Worm (Caenorhabditis elegans): ENCODE results near the gene pes-10.
A peak's percentile ranks its signal among the peaks of the same experiment; 100 is the strongest.

The pes-10 gene

ce11 chrII:12799927-12800522 is 47.6 kb downstream of the pes-10 start (continued):
- TF ChIP-seq hlh-11 (tag; optimal IDR thresholded peaks at IDR 0.05) (peak; percentile 45), hmg-1.1 (GFP tag; IDR thresholded peaks at IDR 0.05) (0 out of 2 replicates have a peak, but pooled peaks have one; percentile 24), ctbp-1 (GFP tag; IDR thresholded peaks at IDR 0.05) (no peak), ceh-20 (GFP tag; IDR thresholded peaks at IDR 0.05) (no peak), mxl-3 (GFP tag; optimal IDR thresholded peaks at IDR 0.05) (peak; percentile 84), tra-1 (GFP tag; IDR thresholded peaks at IDR 0.05) (no peak), lsy-2 (tag; optimal IDR thresholded peaks at IDR 0.05) (peak; percentile 68 to 89), dve-1 (tag; optimal IDR thresholded peaks at IDR 0.05; ENCODE audit: insufficient read depth) (no peak), skn-1 (tag; optimal IDR thresholded peaks at IDR 0.05) (no peak), mdl-1 (tag; optimal IDR thresholded peaks at IDR 0.05) (peak in 1 of 2 experiments; percentile 46), dmd-6 (GFP tag; IDR thresholded peaks at IDR 0.05) (peak; percentile 44), mes-2 (tag; optimal IDR thresholded peaks at IDR 0.05; ENCODE audit: poor library complexity, severe bottlenecking) (peak; percentile 20), ceh-82 (tag; optimal IDR thresholded peaks at IDR 0.05) (no peak), nhr-28 (tag; optimal IDR thresholded peaks at IDR 0.05) (peak; percentile 77), hif-1 (tag; optimal IDR thresholded peaks at IDR 0.05) (no peak), hlh-30 (tag; optimal IDR thresholded peaks at IDR 0.05; ENCODE audit: insufficient read depth) (peak; percentile 40), unc-62 (GFP tag; optimal IDR thresholded peaks at IDR 0.05 in 1 of 2) (no peak), unc-62 (tag; optimal IDR thresholded peaks at IDR 0.05) (no peak), Y48G9A.11 (GFP tag; IDR thresholded peaks at IDR 0.05) (peak; percentile 76), ceh-62 (tag; optimal IDR thresholded peaks at IDR 0.05) (no peak)

ce11 chrII:12799364-12799763 is 48.3 kb downstream of the pes-10 start:
- TF ChIP-seq unc-62 (GFP tag; optimal IDR thresholded peaks at IDR 0.05 in 1 of 2): no peak
- TF ChIP-seq unc-62 (tag; optimal IDR thresholded peaks at IDR 0.05): no peak
- TF ChIP-seq nhr-28 (tag; optimal IDR thresholded peaks at IDR 0.05): peak; percentile 13
- TF ChIP-seq mdt-29 (GFP tag; IDR thresholded peaks at IDR 0.05): peak; percentile 56; the same call in 1 of the 2 replicates
- TF ChIP-seq ctbp-1 (GFP tag; IDR thresholded peaks at IDR 0.05): 0 out of 2 replicates have a peak, but pooled peaks have one; percentile 8

ce11 chrII:12798814-12799213 is 48.8 kb downstream of the pes-10 start:
- TF ChIP-seq ceh-82 (tag; optimal IDR thresholded peaks at IDR 0.05): no peak
- TF ChIP-seq F37D6.2 (tag; optimal IDR thresholded peaks at IDR 0.05): no peak
- TF ChIP-seq egl-43 (GFP tag; IDR thresholded peaks at IDR 0.05): peak; percentile 61
- TF ChIP-seq cey-2 (tag; optimal IDR thresholded peaks at IDR 0.05; ENCODE audit: borderline replicate concordance, insufficient read depth): peak; percentile 22
- TF ChIP-seq Y5F2A.4 (GFP tag; optimal IDR thresholded peaks at IDR 0.05): no peak
- TF ChIP-seq ztf-7 (tag; optimal IDR thresholded peaks at IDR 0.05): peak; percentile 16
- peak; percentile 94 for TF ChIP-seq nhr-28 (tag; optimal IDR thresholded peaks at IDR 0.05)
- TF ChIP-seq tra-1 (GFP tag; IDR thresholded peaks at IDR 0.05): peak; percentile 83; the same call in 1 of the 2 replicates
- TF ChIP-seq hlh-11 (tag; optimal IDR thresholded peaks at IDR 0.05): peak; percentile 99
- TF ChIP-seq spr-1 (tag; optimal IDR thresholded peaks at IDR 0.05): peak; percentile 72
- TF ChIP-seq spr-3 (GFP tag; optimal IDR thresholded peaks at IDR 0.05): peak; percentile 80
- peak; percentile 94 for TF ChIP-seq mdt-29 (GFP tag; IDR thresholded peaks at IDR 0.05)
- TF ChIP-seq dmd-6 (GFP tag; IDR thresholded peaks at IDR 0.05): peak; percentile 96
- no peak for TF ChIP-seq nhr-25 (tag; optimal IDR thresholded peaks at IDR 0.05; ENCODE audit: borderline replicate concordance, insufficient read depth)
- peak; percentile 33 to 76 for TF ChIP-seq lsy-2 (tag; optimal IDR thresholded peaks at IDR 0.05)
- no peak for TF ChIP-seq F49E8.2 (tag; optimal IDR thresholded peaks at IDR 0.05; ENCODE audit: borderline replicate concordance)
- TF ChIP-seq egl-27 (tag; optimal IDR thresholded peaks at IDR 0.05): no peak
- peak; percentile 94 for TF ChIP-seq lin-1 (GFP tag; IDR thresholded peaks at IDR 0.05)
- TF ChIP-seq daf-16 (GFP tag; optimal IDR thresholded peaks at IDR 0.05): peak; percentile 66 to 92
- TF ChIP-seq daf-16 (tag; optimal IDR thresholded peaks at IDR 0.05): peak; percentile 89
- TF ChIP-seq nhr-48 (tag; optimal IDR thresholded peaks at IDR 0.05): peak; percentile 91
- TF ChIP-seq snpc-1.2 (GFP tag; IDR thresholded peaks at IDR 0.05): peak; percentile 56
- no peak for TF ChIP-seq nhr-76 (tag; optimal IDR thresholded peaks at IDR 0.05)
- peak; percentile 94 for TF ChIP-seq hlh-30 (tag; optimal IDR thresholded peaks at IDR 0.05; ENCODE audit: insufficient read depth)
- no peak for TF ChIP-seq nhr-111 (GFP tag; optimal IDR thresholded peaks at IDR 0.05)
- TF ChIP-seq hif-1 (tag; optimal IDR thresholded peaks at IDR 0.05): peak in 1 of 2 experiments; percentile 73
- peak; percentile 74 for TF ChIP-seq hmg-1.1 (GFP tag; IDR thresholded peaks at IDR 0.05)
- TF ChIP-seq nhr-6 (tag; optimal IDR thresholded peaks at IDR 0.05): peak; percentile 84
- peak; percentile 48 for TF ChIP-seq gei-8 (GFP tag; optimal IDR thresholded peaks at IDR 0.05)
- TF ChIP-seq unc-62 (GFP tag; optimal IDR thresholded peaks at IDR 0.05 in 1 of 2): peak in 1 of 2 experiments; percentile 97
- no peak for TF ChIP-seq unc-62 (tag; optimal IDR thresholded peaks at IDR 0.05)
- TF ChIP-seq F44E2.7 (GFP tag; IDR thresholded peaks at IDR 0.05): no peak
- no peak for TF ChIP-seq zip-11 (GFP tag; IDR thresholded peaks at IDR 0.05)
- no peak for TF ChIP-seq F26F4.8 (GFP tag; conservative IDR thresholded peaks at IDR 0.05)

Data from whole organism, L4 larva.